Worm (Caenorhabditis elegans) whole organism, L2 larva: ENCODE results near the gene gmeb-1.

Source experiments
- alr-1 ChIP-seq: fragments of 150-350 bp; optimal IDR thresholded peaks from 2 replicates; lab custom pipeline; 2014; ENCODE audit warnings: missing biosample characterization, missing genetic modification characterization
- ama-1 ChIP-seq: fragments of 150-350 bp; optimal IDR thresholded peaks from 2 replicates; lab custom pipeline; 2018; ENCODE audit warnings: inconsistent platforms
- egl-27 ChIP-seq: sonication (generic microtip); optimal IDR thresholded peaks from 3 replicates; lab custom pipeline; 2017; ENCODE audit warnings: missing biosample characterization, missing genetic modification reagents, missing genetic modification characterization
- lin-11 ChIP-seq: fragments of 150-350 bp; sonication (generic microtip); optimal IDR thresholded peaks from 2 replicates; lab custom pipeline; 2014; ENCODE audit warnings: missing biosample characterization, missing genetic modification characterization, inconsistent platforms, mixed read lengths
- snpc-4 ChIP-seq: fragments of 150-350 bp; optimal IDR thresholded peaks from 2 replicates; lab custom pipeline; 2014; ENCODE audit warnings: missing biosample characterization, missing genetic modification characterization

DNA sequence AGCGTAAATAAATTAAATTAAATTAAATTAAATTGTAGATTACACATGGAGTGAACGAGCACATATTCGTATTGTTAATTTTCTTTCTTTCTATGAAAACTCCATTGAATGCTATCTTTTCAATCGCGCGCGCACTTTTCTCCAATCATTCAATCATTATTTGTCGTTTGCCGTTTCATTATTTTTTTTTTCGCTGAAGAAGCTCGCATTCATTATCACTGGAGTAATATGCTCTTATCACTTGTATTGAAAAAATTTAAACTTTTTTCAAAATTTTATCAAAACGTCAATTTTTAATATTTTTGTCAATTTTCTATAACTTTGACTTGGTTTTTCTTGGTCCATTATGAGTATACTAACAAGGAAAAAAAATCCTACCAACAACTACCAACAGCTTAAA, 46.1 kb downstream of the gmeb-1 start:
- no peak for TF ChIP-seq ama-1 (lab: Kevin White, UChicago)
- no peak for TF ChIP-seq snpc-4 (tag; lab: Kevin White, UChicago)
- TF ChIP-seq lin-11 (tag; lab: Kevin White, UChicago) = no peak
- no peak for TF ChIP-seq alr-1 (tag; lab: Kevin White, UChicago)
- TF ChIP-seq egl-27 = no peak
